Worm (Caenorhabditis elegans) whole organism, mixed stage, embryonic: ENCODE data around the gene str-240.

Experiments used
- blmp-1 ChIP-seq: fragments of 150-350 bp; optimal IDR thresholded peaks from 2 replicates; lab custom pipeline; 2014; ENCODE audit warnings: missing biosample characterization, missing genetic modification characterization
- drap-1 ChIP-seq: fragments of 200-800 bp; sonication (Bioruptor generic); optimal IDR thresholded peaks from 3 replicates; lab custom pipeline; 2018; ENCODE audit warnings: mild to moderate bottlenecking, missing genetic modification characterization, missing compliant biosample characterization
- lin-13 ChIP-seq: fragments of 150-350 bp; optimal IDR thresholded peaks from 2 replicates; lab custom pipeline; 2014; ENCODE audit warnings: missing biosample characterization, missing genetic modification characterization
- nhr-12 ChIP-seq: fragments of 150-350 bp; optimal IDR thresholded peaks from 2 replicates; lab custom pipeline; 2014; ENCODE audit warnings: missing biosample characterization, missing genetic modification characterization
- nhr-2 ChIP-seq: fragments of 150-350 bp; optimal IDR thresholded peaks from 2 replicates; lab custom pipeline; 2014; ENCODE audit warnings: missing biosample characterization, missing genetic modification characterization
- nhr-237 ChIP-seq: fragments of 150-350 bp; optimal IDR thresholded peaks from 2 replicates; lab custom pipeline; 2014; ENCODE audit warnings: missing biosample characterization, missing genetic modification characterization
- snpc-4 ChIP-seq: fragments of 150-350 bp; optimal IDR thresholded peaks from 2 replicates; lab custom pipeline; 2014; ENCODE audit warnings: missing biosample characterization, missing genetic modification characterization

- TF ChIP-seq nhr-2 (tag; lab: Kevin White, UChicago) (no peak), nhr-237 (tag; lab: Kevin White, UChicago) (no peak), nhr-12 (tag; lab: Kevin White, UChicago) (no peak), snpc-4 (tag; lab: Kevin White, UChicago) (no peak), blmp-1 (tag; lab: Kevin White, UChicago) (no peak), drap-1 (GFP tag; lab: Kevin White, UChicago) (no peak), lin-13 (no peak)
These were observed 31.3 kb upstream of the str-240 start, which contains the start of gene srsx-8 for ce11 chrV:1553004-1553403.
